Worm (Caenorhabditis elegans): Measurements from ENCODE around the gene nhr-48.

nhr-48 gene

ce11 chrX:15704579-15705110, 3.4 kb upstream of the nhr-48 start:
- TF ChIP-seq elt-2 (tag; optimal IDR thresholded peaks at IDR 0.05), result peak; percentile 66
- TF ChIP-seq unc-3 (GFP tag; conservative IDR thresholded peaks at IDR 0.05), result no peak
- TF ChIP-seq unc-3 (tag; optimal IDR thresholded peaks at IDR 0.05), result no peak
- no peak for TF ChIP-seq madf-2 (tag; optimal IDR thresholded peaks at IDR 0.05)
- TF ChIP-seq hlh-30 (tag; optimal IDR thresholded peaks at IDR 0.05; ENCODE audit: insufficient read depth), result peak; percentile 33
- TF ChIP-seq hlh-13 (GFP tag; optimal IDR thresholded peaks at IDR 0.05), result no peak

ce11 chrX:15706108-15706676, 1.8 kb upstream of the nhr-48 start:
- no peak for TF ChIP-seq nhr-232 (tag; optimal IDR thresholded peaks at IDR 0.05)
- TF ChIP-seq unc-42 (tag; optimal IDR thresholded peaks at IDR 0.05), result no peak
- no peak for TF ChIP-seq ets-4 (tag; optimal IDR thresholded peaks at IDR 0.05)

- TF ChIP-seq ceh-48 (tag; optimal IDR thresholded peaks at IDR 0.05) (no peak), sdc-2 (tag; optimal IDR thresholded peaks at IDR 0.05) (peak; percentile 86), ceh-45 (GFP tag; IDR thresholded peaks at IDR 0.05) (0 out of 2 replicates have a peak, but pooled peaks have one; percentile 25), pag-3 (tag; optimal IDR thresholded peaks at IDR 0.05; ENCODE audit: borderline replicate concordance) (no peak), ama-1 (optimal IDR thresholded peaks at IDR 0.05) (no peak), hlh-6 (tag; optimal IDR thresholded peaks at IDR 0.05) (peak; percentile 64), pros-1 (tag; optimal IDR thresholded peaks at IDR 0.05) (peak; percentile 75), C08G9.2 (tag; optimal IDR thresholded peaks at IDR 0.05) (no peak), sox-4 (tag; optimal IDR thresholded peaks at IDR 0.05) (no peak), unc-55 (GFP tag; optimal IDR thresholded peaks at IDR 0.05) (peak; percentile 63), ref-2 (tag; optimal IDR thresholded peaks at IDR 0.05) (peak; percentile 84), ceh-30 (tag; optimal IDR thresholded peaks at IDR 0.05) (peak; percentile 63), mec-3 (tag; optimal IDR thresholded peaks at IDR 0.05; ENCODE audit: borderline replicate concordance) (no peak), nfya-1 (tag; optimal IDR thresholded peaks at IDR 0.05) (peak; percentile 82), fax-1 (tag; optimal IDR thresholded peaks at IDR 0.05) (peak; percentile 14), tbx-7 (tag; optimal IDR thresholded peaks at IDR 0.05) (no peak), elt-2 (tag; optimal IDR thresholded peaks at IDR 0.05) (peak; percentile 59), ceh-2 (tag; optimal IDR thresholded peaks at IDR 0.05) (peak; percentile 68), gmeb-2 (tag; optimal IDR thresholded peaks at IDR 0.05) (peak; percentile 26), eyg-1 (tag; optimal IDR thresholded peaks at IDR 0.05) (no peak), fkh-10 (GFP tag; optimal IDR thresholded peaks at IDR 0.05) (no peak), lin-11 (tag; optimal IDR thresholded peaks at IDR 0.05) (no peak), rnt-1 (tag; optimal IDR thresholded peaks at IDR 0.05) (peak; percentile 90), dve-1 (tag; optimal IDR thresholded peaks at IDR 0.05) (peak; percentile 4), K09A11.1 (tag; optimal IDR thresholded peaks at IDR 0.05; ENCODE audit: insufficient read depth) (peak; percentile 59), T23F11.4 (GFP tag; optimal IDR thresholded peaks at IDR 0.05) (no peak), pqm-1 (tag; optimal IDR thresholded peaks at IDR 0.05) (no peak), sox-2 (GFP tag; IDR thresholded peaks at IDR 0.05) (peak; percentile 52), ceh-22 (tag; optimal IDR thresholded peaks at IDR 0.05) (no peak), unc-3 (GFP tag; conservative IDR thresholded peaks at IDR 0.05) (peak; percentile 39; the same call in 1 of the 2 replicates), unc-3 (tag; optimal IDR thresholded peaks at IDR 0.05) (no peak), fkh-6 (tag; optimal IDR thresholded peaks at IDR 0.05) (no peak), pax-1 (tag; optimal IDR thresholded peaks at IDR 0.05) (no peak), ztf-16 (tag; optimal IDR thresholded peaks at IDR 0.05) (no peak), odd-2 (tag; optimal IDR thresholded peaks at IDR 0.05) (no peak), ceh-34 (tag; optimal IDR thresholded peaks at IDR 0.05) (peak; percentile 97), syd-9 (tag; optimal IDR thresholded peaks at IDR 0.05) (peak; percentile 58), nhr-232 (tag; optimal IDR thresholded peaks at IDR 0.05) (no peak), ceh-14 (tag; optimal IDR thresholded peaks at IDR 0.05) (peak; percentile 79), pha-4 (tag; optimal IDR thresholded peaks at IDR 0.05) (no peak), npax-4 (tag; optimal IDR thresholded peaks at IDR 0.05) (no peak), ets-4 (tag; optimal IDR thresholded peaks at IDR 0.05) (peak; percentile 59), K02D7.2 (tag; optimal IDR thresholded peaks at IDR 0.05) (no peak)
These were observed 584 bp upstream of the nhr-48 start for ce11 chrX:15707366-15707892.

Data from whole organism, late embryonic.